Fruit fly (Drosophila melanogaster) whole organism, embryonic: ENCODE data around the gene CG32147.

Experiments used
- Adf1 ChIP-seq: fragments of 200-800 bp; sonication (Bioruptor generic); IDR thresholded peaks from 2 replicates; pipeline ENCODE4 v1.3.6; 2022; ENCODE audit warnings: missing biosample characterization, missing genetic modification characterization
- B-H2 ChIP-seq: fragments of 200-800 bp; sonication (Bioruptor generic); optimal IDR thresholded peaks from 2 replicates; lab custom pipeline; 2018; ENCODE audit warnings: missing biosample characterization, mild to moderate bottlenecking, missing genetic modification characterization
- Bdp1 ChIP-seq: fragments of 200-800 bp; sonication (Bioruptor generic); optimal IDR thresholded peaks from 3 replicates; lab custom pipeline; 2016; ENCODE audit warnings: missing biosample characterization, missing genetic modification characterization
- CG10431 ChIP-seq: fragments of 200-800 bp; sonication (Bioruptor generic); optimal IDR thresholded peaks from 3 replicates; lab custom pipeline; 2018; ENCODE audit warnings: missing biosample characterization, mild to moderate bottlenecking, missing genetic modification characterization
- CG10565 ChIP-seq: fragments of 200-800 bp; sonication (Bioruptor generic); optimal IDR thresholded peaks from 3 replicates; lab custom pipeline; 2016; ENCODE audit warnings: missing biosample characterization, mild to moderate bottlenecking, missing genetic modification characterization
- CG11723 ChIP-seq: fragments of 200-800 bp; sonication (Bioruptor generic); optimal IDR thresholded peaks from 2 replicates; lab custom pipeline; 2017; ENCODE audit warnings: missing biosample characterization, mild to moderate bottlenecking, missing genetic modification characterization
- CG14965 ChIP-seq: fragments of 200-800 bp; sonication (Bioruptor generic); optimal IDR thresholded peaks from 2 replicates; lab custom pipeline; 2016; ENCODE audit warnings: missing biosample characterization, missing genetic modification characterization, borderline replicate concordance
- CG15696 ChIP-seq: fragments of 200-800 bp; sonication (Bioruptor generic); optimal IDR thresholded peaks from 2 replicates; lab custom pipeline; 2019; ENCODE audit warnings: missing biosample characterization, mild to moderate bottlenecking, missing genetic modification characterization, moderate library complexity
- CG1602 ChIP-seq: fragments of 200-800 bp; sonication (Bioruptor generic); optimal IDR thresholded peaks from 3 replicates; lab custom pipeline; 2016; ENCODE audit warnings: missing biosample characterization, missing genetic modification characterization
- CG16779 ChIP-seq: fragments of 200-800 bp; sonication (Bioruptor generic); IDR thresholded peaks from 2 replicates; pipeline ENCODE4 v1.3.6; 2022; ENCODE audit warnings: missing biosample characterization, missing genetic modification characterization
- CG17359 ChIP-seq: fragments of 200-800 bp; sonication (Bioruptor generic); optimal IDR thresholded peaks from 3 replicates; lab custom pipeline; 2018; ENCODE audit warnings: missing biosample characterization, mild to moderate bottlenecking, missing genetic modification characterization, moderate library complexity
- CG2889 ChIP-seq: fragments of 200-800 bp; sonication (Bioruptor generic); IDR thresholded peaks from 3 replicates; pipeline ENCODE4 v1.3.6; 2022; ENCODE audit warnings: missing biosample characterization, missing genetic modification characterization
- CG3065 ChIP-seq: fragments of 200-800 bp; sonication (Bioruptor generic); optimal IDR thresholded peaks from 2 replicates; lab custom pipeline; 2016; ENCODE audit warnings: missing biosample characterization, missing genetic modification characterization
- CG3163 ChIP-seq: fragments of 200-800 bp; sonication (Bioruptor generic); optimal IDR thresholded peaks from 3 replicates; lab custom pipeline; 2016; ENCODE audit warnings: missing biosample characterization, missing genetic modification characterization
- CG33213 ChIP-seq: fragments of 200-800 bp; sonication (Bioruptor generic); optimal IDR thresholded peaks from 3 replicates; lab custom pipeline; 2016; ENCODE audit warnings: missing biosample characterization, missing genetic modification characterization
- CG34376 ChIP-seq: fragments of 200-800 bp; sonication (Bioruptor generic); optimal IDR thresholded peaks from 2 replicates; lab custom pipeline; 2018; ENCODE audit warnings: missing biosample characterization, mild to moderate bottlenecking, missing genetic modification characterization
- CG4424 ChIP-seq: fragments of 200-800 bp; sonication (Bioruptor generic); optimal IDR thresholded peaks from 3 replicates; lab custom pipeline; 2016; ENCODE audit warnings: missing biosample characterization, missing genetic modification characterization
- CG4707 ChIP-seq: fragments of 200-800 bp; sonication (Bioruptor generic); optimal IDR thresholded peaks from 2 replicates; lab custom pipeline; 2018; ENCODE audit warnings: missing biosample characterization, mild to moderate bottlenecking, missing genetic modification characterization, moderate library complexity
- CG5245 ChIP-seq: fragments of 200-800 bp; sonication (Bioruptor generic); optimal IDR thresholded peaks from 3 replicates; lab custom pipeline; 2016; ENCODE audit warnings: missing biosample characterization, missing genetic modification characterization
- CG6791 ChIP-seq: fragments of 200-800 bp; sonication (Bioruptor generic); IDR thresholded peaks from 3 replicates; pipeline ENCODE4 v1.3.6; 2022; ENCODE audit warnings: missing biosample characterization, missing genetic modification characterization; ENCODE audit not compliant: partially characterized antibody
- CG6813 ChIP-seq: fragments of 200-800 bp; sonication (Bioruptor generic); optimal IDR thresholded peaks from 2 replicates; lab custom pipeline; 2017; ENCODE audit warnings: missing biosample characterization, missing genetic modification characterization, mild to moderate bottlenecking, moderate library complexity, missing genetic modification reagents
- CG7745 ChIP-seq: fragments of 200-800 bp; sonication (Bioruptor generic); optimal IDR thresholded peaks from 2 replicates; lab custom pipeline; 2018; ENCODE audit warnings: missing biosample characterization, mild to moderate bottlenecking, missing genetic modification characterization, moderate library complexity
- CG7928 ChIP-seq: fragments of 200-800 bp; sonication (Bioruptor generic); optimal IDR thresholded peaks from 2 replicates; lab custom pipeline; 2017; ENCODE audit warnings: missing biosample characterization, mild to moderate bottlenecking, missing genetic modification characterization
- CG8359 ChIP-seq: fragments of 200-800 bp; sonication (Bioruptor generic); optimal IDR thresholded peaks from 2 replicates; lab custom pipeline; 2017; ENCODE audit warnings: missing biosample characterization, mild to moderate bottlenecking, missing genetic modification characterization, borderline replicate concordance
- CG8388 ChIP-seq: fragments of 200-800 bp; sonication (Bioruptor generic); optimal IDR thresholded peaks from 2 replicates; lab custom pipeline; 2019; ENCODE audit warnings: missing biosample characterization, mild to moderate bottlenecking, missing genetic modification characterization, moderate library complexity
- CG9609 ChIP-seq: fragments of 200-800 bp; sonication (Bioruptor generic); optimal IDR thresholded peaks from 3 replicates; lab custom pipeline; 2016; ENCODE audit warnings: missing biosample characterization, missing genetic modification characterization
- Dip3 ChIP-seq: fragments of 200-800 bp; sonication (Bioruptor generic); optimal IDR thresholded peaks from 3 replicates; lab custom pipeline; 2016; ENCODE audit warnings: missing biosample characterization, missing genetic modification characterization
- Fer2 ChIP-seq: fragments of 200-800 bp; sonication (Bioruptor generic); optimal IDR thresholded peaks from 2 replicates; lab custom pipeline; 2018; ENCODE audit warnings: missing biosample characterization, mild to moderate bottlenecking, missing genetic modification characterization, moderate library complexity
- GATAe ChIP-seq: fragments of 200-800 bp; sonication (Bioruptor generic); conservative IDR thresholded peaks from 2 replicates; pipeline ENCODE4 v1.3.6; 2022; ENCODE audit warnings: missing biosample characterization, missing genetic modification characterization
- Hey ChIP-seq: fragments of 200-800 bp; sonication (Bioruptor generic); optimal IDR thresholded peaks from 3 replicates; lab custom pipeline; 2018; ENCODE audit warnings: missing biosample characterization, mild to moderate bottlenecking, missing genetic modification characterization
- Rx ChIP-seq: fragments of 200-800 bp; sonication (Bioruptor generic); IDR thresholded peaks from 2 replicates; pipeline ENCODE4 v1.3.6; 2022; ENCODE audit warnings: missing biosample characterization, missing genetic modification characterization
- Scr ChIP-seq: fragments of 200-800 bp; sonication (Bioruptor generic); IDR thresholded peaks from 2 replicates; pipeline ENCODE4 v1.3.6; 2022; ENCODE audit warnings: missing biosample characterization, missing genetic modification characterization; ENCODE audit not compliant: partially characterized antibody
- ab ChIP-seq: fragments of 200-800 bp; sonication (Bioruptor generic); optimal IDR thresholded peaks from 2 replicates; lab custom pipeline; 2016; ENCODE audit warnings: missing biosample characterization, missing genetic modification characterization
- al ChIP-seq: fragments of 200-800 bp; sonication (Bioruptor generic); IDR thresholded peaks from 2 replicates; pipeline ENCODE4 v1.3.6; 2022; ENCODE audit warnings: missing biosample characterization, missing genetic modification characterization
- bab2 ChIP-seq: fragments of 200-800 bp; sonication (Bioruptor generic); optimal IDR thresholded peaks from 2 replicates; lab custom pipeline; 2016; ENCODE audit warnings: missing biosample characterization, missing genetic modification characterization
- bbx ChIP-seq: fragments of 200-800 bp; sonication (Bioruptor generic); IDR thresholded peaks from 2 replicates; pipeline ENCODE4 v1.3.6; 2022; ENCODE audit warnings: missing biosample characterization, missing genetic modification characterization; ENCODE audit not compliant: partially characterized antibody
- crc ChIP-seq: fragments of 200-800 bp; sonication (Bioruptor generic); optimal IDR thresholded peaks from 2 replicates; lab custom pipeline; 2016; ENCODE audit warnings: missing biosample characterization, missing genetic modification characterization
- disco-r ChIP-seq: fragments of 200-800 bp; sonication (Bioruptor generic); optimal IDR thresholded peaks from 2 replicates; lab custom pipeline; 2016; ENCODE audit warnings: missing biosample characterization, missing genetic modification characterization
- grau ChIP-seq: fragments of 200-800 bp; optimal IDR thresholded peaks from 3 replicates; lab custom pipeline; 2019; ENCODE audit warnings: missing biosample characterization, mild to moderate bottlenecking, missing genetic modification characterization, moderate library complexity
- inv ChIP-seq: fragments of 200-800 bp; sonication (Bioruptor generic); IDR thresholded peaks from 2 replicates; pipeline ENCODE4 v1.3.6; 2022; ENCODE audit warnings: missing biosample characterization, missing genetic modification characterization; ENCODE audit not compliant: partially characterized antibody
- jing ChIP-seq: fragments of 200-800 bp; sonication (Bioruptor generic); optimal IDR thresholded peaks from 2 replicates; lab custom pipeline; 2018; ENCODE audit warnings: missing biosample characterization, mild to moderate bottlenecking, missing genetic modification characterization
- lmd ChIP-seq: fragments of 200-800 bp; sonication (Bioruptor generic); IDR thresholded peaks from 2 replicates; pipeline ENCODE4 v1.3.6; 2022; ENCODE audit warnings: missing biosample characterization, missing genetic modification characterization
- nom ChIP-seq: fragments of 200-800 bp; sonication (Bioruptor generic); optimal IDR thresholded peaks from 2 replicates; lab custom pipeline; 2017; ENCODE audit warnings: missing biosample characterization, missing genetic modification characterization, mild to moderate bottlenecking, moderate library complexity, missing genetic modification reagents
- repo ChIP-seq: fragments of 200-800 bp; sonication (Bioruptor generic); optimal IDR thresholded peaks from 2 replicates; lab custom pipeline; 2016; ENCODE audit warnings: missing biosample characterization, missing genetic modification characterization
- tap ChIP-seq: fragments of 200-800 bp; optimal IDR thresholded peaks from 3 replicates; lab custom pipeline; 2019; ENCODE audit warnings: missing biosample characterization, mild to moderate bottlenecking, missing genetic modification characterization, moderate library complexity
- tin ChIP-seq: fragments of 200-800 bp; sonication (Bioruptor generic); optimal IDR thresholded peaks from 3 replicates; lab custom pipeline; 2016; ENCODE audit warnings: missing biosample characterization, missing genetic modification characterization
- toy ChIP-seq: fragments of 200-800 bp; sonication (Bioruptor generic); IDR thresholded peaks from 2 replicates; pipeline ENCODE4 v1.3.6; 2022; ENCODE audit warnings: missing biosample characterization, missing genetic modification characterization
- wdn ChIP-seq: fragments of 200-800 bp; sonication (Bioruptor generic); IDR thresholded peaks from 2 replicates; pipeline ENCODE4 v1.3.6; 2022; ENCODE audit warnings: missing biosample characterization, missing genetic modification characterization

Gene CG32147

dm6 chr3L:15136659-15137572 lies 6.9 kb downstream of the CG32147 start, which contains the start of gene CG12316 (continued):
- peak; percentile 80 for TF ChIP-seq Rx
- peak; percentile 88 for TF ChIP-seq CG17359 (tag; lab: Kevin White, UChicago)
- TF ChIP-seq bbx (GFP tag; lab: Robert Waterston, UW): peak; percentile 73; the same call in 1 of the 2 replicates
- TF ChIP-seq toy (GFP tag; lab: Robert Waterston, UW): peak; percentile 56
- TF ChIP-seq CG8359 (GFP tag; lab: Kevin White, UChicago): peak; percentile 84
- peak; percentile 94 for TF ChIP-seq CG34376 (GFP tag; lab: Kevin White, UChicago)
- peak; percentile 89 for TF ChIP-seq disco-r
- peak; percentile 28 for TF ChIP-seq al (GFP tag; lab: Robert Waterston, UW)
- peak; percentile 90 for TF ChIP-seq B-H2
- peak; percentile 4 for TF ChIP-seq CG7745 (tag; lab: Kevin White, UChicago)
- peak; percentile 90 for TF ChIP-seq bab2 (GFP tag; lab: Kevin White, UChicago)
- peak; percentile 91 for TF ChIP-seq tin (GFP tag; lab: Kevin White, UChicago)
- TF ChIP-seq CG6791 (GFP tag; lab: Robert Waterston, UW): peak; percentile 78
- peak; percentile 55 for TF ChIP-seq CG7928 (GFP tag; lab: Kevin White, UChicago)
- peak; percentile 87 for TF ChIP-seq Bdp1
- peak; percentile 89 for TF ChIP-seq crc
- peak; percentile 75 for TF ChIP-seq Hey (tag; lab: Kevin White, UChicago)
- peak; percentile 85 for TF ChIP-seq tap (tag; lab: Kevin White, UChicago)
- peak; percentile 62; the same call in 1 of the 2 replicates for TF ChIP-seq CG16779
- peak; percentile 85 for TF ChIP-seq Scr (GFP tag; lab: Robert Waterston, UW)
- TF ChIP-seq CG2889 (GFP tag; lab: Robert Waterston, UW): peak; percentile 78
- no peak; the same call in 1 of the 2 replicates for TF ChIP-seq GATAe (GFP tag; lab: Robert Waterston, UW)
- peak; percentile 92 for TF ChIP-seq CG8388 (GFP tag; lab: Kevin White, UChicago)
- peak; percentile 95 for TF ChIP-seq nom (GFP tag; lab: Kevin White, UChicago)
- TF ChIP-seq CG3065 (GFP tag; lab: Kevin White, UChicago): peak; percentile 43
- TF ChIP-seq grau (tag; lab: Kevin White, UChicago): peak; percentile 91
- peak; percentile 76 for TF ChIP-seq CG3163
- TF ChIP-seq CG33213 (GFP tag; lab: Kevin White, UChicago): peak; percentile 92
- TF ChIP-seq lmd: peak; percentile 88
- peak; percentile 57 for TF ChIP-seq Adf1
- peak; percentile 56 for TF ChIP-seq CG14965
- TF ChIP-seq jing (GFP tag; lab: Kevin White, UChicago): peak; percentile 77
- peak; percentile 93 for TF ChIP-seq CG9609
- peak; percentile 78 for TF ChIP-seq CG10565 (GFP tag; lab: Kevin White, UChicago)
- TF ChIP-seq repo (GFP tag; lab: Kevin White, UChicago): peak; percentile 93
- peak; percentile 91 for TF ChIP-seq Dip3 (GFP tag; lab: Kevin White, UChicago)
- TF ChIP-seq CG11723 (GFP tag; lab: Kevin White, UChicago): peak; percentile 89
- TF ChIP-seq CG10431 (GFP tag; lab: Kevin White, UChicago): peak; percentile 79
- peak; percentile 77 for TF ChIP-seq CG1602 (GFP tag; lab: Kevin White, UChicago)
- peak; percentile 57 for TF ChIP-seq ab (GFP tag; lab: Kevin White, UChicago)
- peak; percentile 89 for TF ChIP-seq CG4424
- peak; percentile 53 for TF ChIP-seq inv (GFP tag; lab: Robert Waterston, UW)
- peak; percentile 87 for TF ChIP-seq wdn (GFP tag; lab: Robert Waterston, UW)
- TF ChIP-seq Fer2 (tag; lab: Kevin White, UChicago): peak; percentile 81
- peak; percentile 95 for TF ChIP-seq CG15696 (tag; lab: Kevin White, UChicago)
- peak; percentile 85 for TF ChIP-seq CG5245 (GFP tag; lab: Kevin White, UChicago)
- peak; percentile 88 for TF ChIP-seq CG4707 (GFP tag; lab: Kevin White, UChicago)
- TF ChIP-seq CG6813 (GFP tag; lab: Kevin White, UChicago): peak; percentile 94
